Worm (Caenorhabditis elegans) whole organism, early embryonic: Measurements from ENCODE around the gene C05C8.1.

Experiments used
- B0310.2 ChIP-seq: sonication (generic microtip); optimal IDR thresholded peaks from 2 replicates; lab custom pipeline; 2016; ENCODE audit warnings: mild to moderate bottlenecking, missing genetic modification characterization, missing compliant biosample characterization
- F13C5.2 ChIP-seq: sonication (generic microtip); optimal IDR thresholded peaks from 2 replicates; lab custom pipeline; 2017; ENCODE audit warnings: mild to moderate bottlenecking, missing genetic modification characterization, inconsistent platforms, missing compliant biosample characterization
- aly-1 ChIP-seq: sonication (generic microtip); optimal IDR thresholded peaks from 2 replicates; lab custom pipeline; 2016; ENCODE audit warnings: missing genetic modification characterization, missing compliant biosample characterization
- ama-1 ChIP-seq: fragments of 150-350 bp; optimal IDR thresholded peaks from 2 replicates; lab custom pipeline; 2014
- ceh-13 ChIP-seq: fragments of 200-800 bp; sonication (Bioruptor generic); optimal IDR thresholded peaks from 2 replicates; lab custom pipeline; 2018; ENCODE audit warnings: mild to moderate bottlenecking, missing genetic modification characterization, missing compliant biosample characterization
- ceh-36 ChIP-seq: sonication (generic microtip); optimal IDR thresholded peaks from 2 replicates; lab custom pipeline; 2016; ENCODE audit warnings: missing genetic modification characterization, inconsistent platforms, missing compliant biosample characterization
- ets-7 ChIP-seq: sonication (generic microtip); optimal IDR thresholded peaks from 2 replicates; lab custom pipeline; 2016; ENCODE audit warnings: missing genotype, missing genetic modification characterization, missing compliant biosample characterization
- flt-1 ChIP-seq: fragments of 200-800 bp; sonication (Bioruptor generic); IDR thresholded peaks from 2 replicates; pipeline ENCODE4 v1.3.6; 2022; ENCODE audit warnings: missing genetic modification characterization, missing compliant biosample characterization
- hmbx-1 ChIP-seq: sonication (generic microtip); optimal IDR thresholded peaks from 2 replicates; lab custom pipeline; 2016; ENCODE audit warnings: mild to moderate bottlenecking, missing genetic modification characterization, missing compliant biosample characterization
- hmg-4 ChIP-seq: fragments of 200-800 bp; sonication (Bioruptor generic); optimal IDR thresholded peaks from 2 replicates; lab custom pipeline; 2018; ENCODE audit warnings: mild to moderate bottlenecking, missing genetic modification characterization, missing compliant biosample characterization
- hnd-1 ChIP-seq: sonication (generic microtip); optimal IDR thresholded peaks from 2 replicates; lab custom pipeline; 2016; ENCODE audit warnings: missing genetic modification characterization, missing compliant biosample characterization
- pes-1 ChIP-seq: fragments of 200-800 bp; sonication (Bioruptor generic); IDR thresholded peaks from 2 replicates; pipeline ENCODE4 v1.3.6; 2022; ENCODE audit warnings: missing genetic modification reagents, missing genetic modification characterization, missing compliant biosample characterization
- scrt-1 ChIP-seq: fragments of 200-800 bp; sonication (Bioruptor generic); IDR thresholded peaks from 2 replicates; pipeline ENCODE4 v1.3.6; 2022; ENCODE audit warnings: missing genetic modification characterization, missing compliant biosample characterization
- sea-1 ChIP-seq: fragments of 200-800 bp; sonication (Bioruptor generic); conservative IDR thresholded peaks from 2 replicates; pipeline ENCODE4 v1.3.6; 2022; ENCODE audit warnings: missing genetic modification characterization, missing compliant biosample characterization
- tbx-11 ChIP-seq: fragments of 200-800 bp; sonication (Bioruptor generic); IDR thresholded peaks from 2 replicates; pipeline ENCODE4 v1.3.6; 2022; ENCODE audit warnings: missing genetic modification characterization, missing compliant biosample characterization
- tbx-37 ChIP-seq: fragments of 200-800 bp; sonication (Bioruptor generic); conservative IDR thresholded peaks from 2 replicates; pipeline ENCODE4 v1.3.6; 2022; ENCODE audit warnings: missing genetic modification reagents, missing genetic modification characterization, missing compliant biosample characterization
- tra-4 ChIP-seq: sonication (generic microtip); optimal IDR thresholded peaks from 2 replicates; lab custom pipeline; 2017; ENCODE audit warnings: missing genetic modification characterization, missing compliant biosample characterization

C05C8.1 gene

ce11 chrV:7223941-7224340, 15.6 kb upstream of the C05C8.1 start, which contains the start of gene C13F10.1:
C13F10.1 (plus strand) TSS chrV:7224078.
- no peak for TF ChIP-seq aly-1 (tag; lab: Kevin White, UChicago)
- TF ChIP-seq pes-1 (GFP tag; lab: Robert Waterston, UW) = no peak
- no peak for TF ChIP-seq ceh-36
- TF ChIP-seq ceh-13 = no peak
- TF ChIP-seq sea-1 (GFP tag; lab: Robert Waterston, UW) = no peak
- TF ChIP-seq ama-1 = no peak
- TF ChIP-seq tra-4 = no peak
- TF ChIP-seq ets-7 = no peak
- TF ChIP-seq hmg-4 = no peak

ce11 chrV:7224353-7224752, 15.2 kb upstream of the C05C8.1 start:
- TF ChIP-seq B0310.2 (tag; lab: Kevin White, UChicago) = no peak
- TF ChIP-seq ceh-36 = no peak
- no peak for TF ChIP-seq hnd-1 (tag; lab: Kevin White, UChicago)
- TF ChIP-seq F13C5.2 = no peak
- TF ChIP-seq ceh-13 = no peak
- no peak for TF ChIP-seq tbx-37
- TF ChIP-seq flt-1 (GFP tag; lab: Robert Waterston, UW) = no peak
- TF ChIP-seq aly-1 (tag; lab: Kevin White, UChicago) = no peak
- TF ChIP-seq hmbx-1 (tag; lab: Kevin White, UChicago) = no peak
- TF ChIP-seq ets-7 = no peak
- no peak for TF ChIP-seq hmg-4
- TF ChIP-seq tbx-11 (GFP tag; lab: Robert Waterston, UW) = no peak
- TF ChIP-seq tra-4 = no peak
- TF ChIP-seq scrt-1 (GFP tag; lab: Robert Waterston, UW) = no peak
- TF ChIP-seq pes-1 (GFP tag; lab: Robert Waterston, UW) = no peak
- TF ChIP-seq ama-1 = no peak
- TF ChIP-seq sea-1 (GFP tag; lab: Robert Waterston, UW) = no peak

ce11 chrV:7224947-7225346, 14.6 kb upstream of the C05C8.1 start, which contains the start of gene fkb-3:
fkb-3 (plus strand) TSS chrV:7225223.
- TF ChIP-seq pes-1 (GFP tag; lab: Robert Waterston, UW) (no peak), hnd-1 (tag; lab: Kevin White, UChicago) (no peak), hmbx-1 (tag; lab: Kevin White, UChicago) (no peak), tbx-37 (no peak), sea-1 (GFP tag; lab: Robert Waterston, UW) (no peak), tbx-11 (GFP tag; lab: Robert Waterston, UW) (no peak), hmg-4 (no peak), aly-1 (tag; lab: Kevin White, UChicago) (no peak), F13C5.2 (no peak), scrt-1 (GFP tag; lab: Robert Waterston, UW) (no peak), B0310.2 (tag; lab: Kevin White, UChicago) (no peak), ceh-13 (no peak), ets-7 (no peak), flt-1 (GFP tag; lab: Robert Waterston, UW) (no peak)

- TF ChIP-seq tbx-11 (GFP tag; lab: Robert Waterston, UW) (no peak), ama-1 (peak; percentile 75)
Measured at ce11 chrV:7225894-7226293, 13.7 kb upstream of the C05C8.1 start.

ce11 chrV:7230847-7231246, 8.7 kb upstream of the C05C8.1 start, which contains the start of the genes gei-6 and krr-1:
gei-6 (minus strand) TSS chrV:7230848.
krr-1 (plus strand) TSS chrV:7231190.
- TF ChIP-seq B0310.2 (tag; lab: Kevin White, UChicago) (peak; percentile 66), tra-4 (no peak), pes-1 (GFP tag; lab: Robert Waterston, UW) (peak; percentile 90), flt-1 (GFP tag; lab: Robert Waterston, UW) (peak; percentile 84), ets-7 (no peak), ceh-36 (peak; percentile 87), ama-1 (no peak), tbx-11 (GFP tag; lab: Robert Waterston, UW) (peak; percentile 92), hmbx-1 (tag; lab: Kevin White, UChicago) (peak; percentile 31), aly-1 (tag; lab: Kevin White, UChicago) (peak; percentile 22), scrt-1 (GFP tag; lab: Robert Waterston, UW) (peak; percentile 85), ceh-13 (peak; percentile 73), hnd-1 (tag; lab: Kevin White, UChicago) (peak; percentile 70), F13C5.2 (peak; percentile 90), tbx-37 (peak; percentile 88), sea-1 (GFP tag; lab: Robert Waterston, UW) (peak; percentile 90), hmg-4 (peak; percentile 83)

ce11 chrV:7231524-7231923, 8.0 kb upstream of the C05C8.1 start:
- TF ChIP-seq flt-1 (GFP tag; lab: Robert Waterston, UW) (no peak), tra-4 (no peak), aly-1 (tag; lab: Kevin White, UChicago) (no peak), tbx-37 (no peak), scrt-1 (GFP tag; lab: Robert Waterston, UW) (no peak), tbx-11 (GFP tag; lab: Robert Waterston, UW) (no peak), hmbx-1 (tag; lab: Kevin White, UChicago) (no peak), ets-7 (no peak), pes-1 (GFP tag; lab: Robert Waterston, UW) (no peak), hmg-4 (no peak), sea-1 (GFP tag; lab: Robert Waterston, UW) (no peak), hnd-1 (tag; lab: Kevin White, UChicago) (no peak), ceh-13 (no peak), F13C5.2 (no peak), B0310.2 (tag; lab: Kevin White, UChicago) (no peak), ceh-36 (no peak), ama-1 (no peak)

DNA sequence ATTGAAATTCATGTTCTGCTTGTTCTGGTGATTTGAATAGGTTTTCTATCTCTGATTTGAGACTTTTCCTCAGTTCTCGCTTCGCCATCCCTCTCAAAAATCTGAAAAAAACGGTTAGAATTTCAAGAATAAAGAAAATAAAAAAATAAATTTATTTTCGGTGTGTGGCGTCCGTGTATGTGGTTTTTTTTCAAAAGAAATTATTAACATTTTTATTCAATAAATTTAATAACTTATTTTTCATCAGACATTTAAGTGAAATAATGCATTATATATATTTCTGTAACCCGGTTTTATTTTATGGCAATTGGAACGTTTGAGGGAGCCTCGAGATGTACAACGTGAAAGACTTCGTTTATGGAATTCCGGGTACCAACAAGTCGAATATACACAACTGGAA, 4.8 kb upstream of the C05C8.1 start, which contains the start of gene C05C8.5:
TSS of gene C05C8.5 (minus strand) at position 101 of the 400 bp plus-strand sequence.
- TF ChIP-seq scrt-1 (GFP tag; lab: Robert Waterston, UW) = no peak
- no peak for TF ChIP-seq hmg-4
- no peak for TF ChIP-seq tbx-37
- TF ChIP-seq ceh-13 = no peak

DNA sequence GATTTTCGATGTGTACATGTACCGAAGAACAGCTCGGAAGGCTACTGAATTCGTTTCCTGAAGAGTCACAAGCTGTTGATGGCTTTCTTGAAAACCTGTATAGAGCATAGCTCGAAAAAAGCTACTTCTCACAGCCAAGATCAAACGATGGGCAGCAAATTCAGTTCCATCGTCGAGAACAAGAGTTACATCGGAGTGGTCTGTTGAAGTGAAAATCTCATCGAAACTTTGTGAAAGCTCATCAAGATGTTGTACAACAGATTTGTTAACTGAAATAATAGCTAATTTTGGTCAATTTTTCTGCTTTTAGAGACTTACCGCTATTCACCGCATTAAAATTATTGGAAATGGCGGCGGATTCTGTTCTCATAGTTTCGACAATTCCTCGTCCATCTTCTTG, 2.9 kb upstream of the C05C8.1 start:
- no peak for TF ChIP-seq ets-7
- TF ChIP-seq ceh-36 = no peak
- TF ChIP-seq ama-1 = no peak
- TF ChIP-seq hmg-4 = no peak
- TF ChIP-seq tra-4 = no peak
- no peak for TF ChIP-seq ceh-13
- no peak for TF ChIP-seq hmbx-1 (tag; lab: Kevin White, UChicago)
- TF ChIP-seq flt-1 (GFP tag; lab: Robert Waterston, UW) = no peak
- no peak for TF ChIP-seq scrt-1 (GFP tag; lab: Robert Waterston, UW)
- no peak for TF ChIP-seq hnd-1 (tag; lab: Kevin White, UChicago)
- no peak for TF ChIP-seq B0310.2 (tag; lab: Kevin White, UChicago)
- TF ChIP-seq F13C5.2 = no peak
- TF ChIP-seq pes-1 (GFP tag; lab: Robert Waterston, UW) = no peak
- TF ChIP-seq tbx-11 (GFP tag; lab: Robert Waterston, UW) = no peak
- TF ChIP-seq tbx-37 = no peak
- no peak for TF ChIP-seq sea-1 (GFP tag; lab: Robert Waterston, UW)
- no peak for TF ChIP-seq aly-1 (tag; lab: Kevin White, UChicago)
